Fruit fly (Drosophila melanogaster) whole organism: ENCODE results near the gene HP1b.

ENCODE experiments used
- CG8478 ChIP-seq: fragments of >200 bp; optimal IDR thresholded peaks from 2 replicates; lab custom pipeline; 2018; ENCODE audit warnings: inconsistent platforms
- Dll ChIP-seq: fragments of >200 bp; optimal IDR thresholded peaks from 2 replicates; lab custom pipeline; 2017
- EcR ChIP-seq, 2 experiments: fragments of >200 bp; optimal IDR thresholded peaks; 2 replicates each; lab custom pipeline; 2017; ENCODE audit warnings: missing biosample characterization in 2 of 2, missing genetic modification characterization in 2 of 2, missing genetic modification reagents in 2 of 2
- pan ChIP-seq: fragments of >200 bp; optimal IDR thresholded peaks from 2 replicates; lab custom pipeline; 2017
- psq ChIP-seq: fragments of >200 bp; optimal IDR thresholded peaks from 2 replicates; lab custom pipeline; 2017
- usp ChIP-seq: fragments of >200 bp; optimal IDR thresholded peaks from 2 replicates; lab custom pipeline; 2017; ENCODE audit warnings: missing biosample characterization, missing genetic modification characterization, mixed read lengths

- no peak for TF ChIP-seq psq (lab: Kevin White, UChicago)
- TF ChIP-seq pan, result no peak
- no peak for TF ChIP-seq CG8478 (lab: Kevin White, UChicago)
- TF ChIP-seq Dll (lab: Kevin White, UChicago), result no peak
- no peak for TF ChIP-seq usp (GFP tag; lab: Kevin White, UChicago)
- TF ChIP-seq EcR (GFP tag; optimal IDR thresholded peaks at IDR 0.05; lab: Kevin White, UChicago), result no peak
These were observed 48.6 kb downstream of the HP1b start for dm6 chrX:9129436-9129835.
